Worm (Caenorhabditis elegans): ENCODE data around the gene Y77E11A.23.

- no peak for TF ChIP-seq nhr-11 (tag; optimal IDR thresholded peaks at IDR 0.05)
- TF ChIP-seq zag-1 (tag; optimal IDR thresholded peaks at IDR 0.05): no peak
- no peak for TF ChIP-seq ama-1 (optimal IDR thresholded peaks at IDR 0.05)
- TF ChIP-seq lin-13 (GFP tag; optimal IDR thresholded peaks at IDR 0.05): no peak
- no peak for TF ChIP-seq elt-1 (tag; optimal IDR thresholded peaks at IDR 0.05)
- TF ChIP-seq unc-39 (tag; optimal IDR thresholded peaks at IDR 0.05): no peak
These were observed 3.8 kb upstream of the Y77E11A.23 start for ce11 chrIV:1433978-1434377.
